Worm (Caenorhabditis elegans) whole organism, young adult: Measurements from ENCODE around the gene lin-12.

Experiments used
- B0019.2 ChIP-seq: fragments of 200-800 bp; sonication (Bioruptor generic); conservative IDR thresholded peaks from 2 replicates; pipeline ENCODE4 v1.3.6; 2022; ENCODE audit warnings: missing genetic modification reagents, missing genetic modification characterization, missing compliant biosample characterization
- B0035.1 ChIP-seq: sonication (generic microtip); optimal IDR thresholded peaks from 2 replicates; lab custom pipeline; 2016; ENCODE audit warnings: missing genetic modification characterization, mild to moderate bottlenecking, missing compliant biosample characterization, missing genotype, missing genetic modification reagents
- B0261.1 ChIP-seq: sonication (generic microtip); optimal IDR thresholded peaks from 2 replicates; lab custom pipeline; 2016; ENCODE audit warnings: mild to moderate bottlenecking, missing genetic modification characterization, moderate library complexity, missing compliant biosample characterization
- D2030.7 ChIP-seq: fragments of 200-800 bp; sonication (Bioruptor generic); IDR thresholded peaks from 2 replicates; pipeline ENCODE4 v1.3.6; 2022; ENCODE audit warnings: missing genetic modification reagents, missing genetic modification characterization, missing compliant biosample characterization
- K11D2.4 ChIP-seq: fragments of 200-800 bp; sonication (Bioruptor generic); IDR thresholded peaks from 2 replicates; pipeline ENCODE4 v1.3.6; 2022; ENCODE audit warnings: missing genetic modification reagents, missing genetic modification characterization, missing compliant biosample characterization
- T07F8.4 ChIP-seq: sonication (generic microtip); optimal IDR thresholded peaks from 2 replicates; lab custom pipeline; 2016; ENCODE audit warnings: mild to moderate bottlenecking, missing genetic modification characterization, moderate library complexity, missing compliant biosample characterization
- Y56A3A.18 ChIP-seq: fragments of 200-800 bp; sonication (Bioruptor generic); IDR thresholded peaks from 2 replicates; pipeline ENCODE4 v1.3.6; 2022; ENCODE audit warnings: missing genetic modification reagents, missing genetic modification characterization, missing compliant biosample characterization
- akir-1 ChIP-seq: fragments of 200-800 bp; sonication (Bioruptor generic); optimal IDR thresholded peaks from 2 replicates; lab custom pipeline; 2018; ENCODE audit warnings: mild to moderate bottlenecking, missing genetic modification characterization, moderate library complexity, missing compliant biosample characterization
- aptf-2 ChIP-seq: fragments of 200-800 bp; sonication (Bioruptor generic); conservative IDR thresholded peaks from 2 replicates; pipeline ENCODE4 v1.3.6; 2022; ENCODE audit warnings: missing genetic modification reagents, missing genetic modification characterization, missing compliant biosample characterization
- atf-7 ChIP-seq: sonication (generic microtip); optimal IDR thresholded peaks from 2 replicates; lab custom pipeline; 2017; ENCODE audit warnings: mild to moderate bottlenecking, missing genetic modification characterization, missing compliant biosample characterization
- attf-3 ChIP-seq: fragments of 200-800 bp; sonication (Bioruptor generic); conservative IDR thresholded peaks from 2 replicates; pipeline ENCODE4 v1.3.6; 2022; ENCODE audit warnings: missing genetic modification reagents, missing genetic modification characterization, missing compliant biosample characterization
- attf-6 ChIP-seq: fragments of 200-800 bp; sonication (Bioruptor generic); IDR thresholded peaks from 2 replicates; pipeline ENCODE4 v1.3.6; 2022; ENCODE audit warnings: missing genetic modification reagents, missing genetic modification characterization, missing compliant biosample characterization
- bed-1 ChIP-seq: fragments of 200-800 bp; sonication (Bioruptor generic); IDR thresholded peaks from 2 replicates; pipeline ENCODE4 v1.3.6; 2022; ENCODE audit warnings: missing genetic modification reagents, missing genetic modification characterization, missing compliant biosample characterization
- cebp-1 ChIP-seq, 2 experiments: fragments of 200-800 bp in 1 of 2; sonication (Bioruptor generic) in 1 of 2; sonication (generic microtip) in 1 of 2; IDR thresholded peaks in 1 of 2; optimal IDR thresholded peaks in 1 of 2; 2 replicates each; pipeline versions ENCODE4 v1.3.6 to Lab custom; 2017 to 2022; ENCODE audit warnings: missing compliant biosample characterization in 2 of 2, missing genetic modification characterization in 2 of 2, mild to moderate bottlenecking in 1 of 2, missing genetic modification reagents in 1 of 2, moderate library complexity in 1 of 2
- cebp-2 ChIP-seq: fragments of 200-800 bp; sonication (Bioruptor generic); IDR thresholded peaks from 2 replicates; pipeline ENCODE4 v1.3.6; 2022; ENCODE audit warnings: missing genetic modification characterization, missing compliant biosample characterization
- ceh-100 ChIP-seq: fragments of 200-800 bp; sonication (Bioruptor generic); IDR thresholded peaks from 2 replicates; pipeline ENCODE4 v1.3.6; 2022; ENCODE audit warnings: missing genetic modification reagents, missing genetic modification characterization, missing compliant biosample characterization
- ceh-58 ChIP-seq: fragments of 200-800 bp; sonication (Bioruptor generic); IDR thresholded peaks from 2 replicates; pipeline ENCODE4 v1.3.6; 2022; ENCODE audit warnings: missing genetic modification characterization, missing compliant biosample characterization
- ceh-79 ChIP-seq: sonication (generic microtip); optimal IDR thresholded peaks from 2 replicates; lab custom pipeline; 2017; ENCODE audit warnings: mild to moderate bottlenecking, missing genetic modification characterization, missing compliant biosample characterization
- dpff-1 ChIP-seq: sonication (generic microtip); optimal IDR thresholded peaks from 2 replicates; lab custom pipeline; 2017; ENCODE audit warnings: mild to moderate bottlenecking, missing genetic modification characterization, missing compliant biosample characterization
- dpl-1 ChIP-seq: fragments of 150-350 bp; optimal IDR thresholded peaks from 2 replicates; lab custom pipeline; 2014; ENCODE audit warnings: missing biosample characterization, missing genetic modification reagents, missing genetic modification characterization
- egl-18 ChIP-seq: fragments of 200-800 bp; sonication (Bioruptor generic); IDR thresholded peaks from 2 replicates; pipeline ENCODE4 v1.3.6; 2022; ENCODE audit warnings: missing genetic modification reagents, missing genetic modification characterization, missing compliant biosample characterization
- fkh-3 ChIP-seq: sonication (generic microtip); optimal IDR thresholded peaks from 2 replicates; lab custom pipeline; 2016; ENCODE audit warnings: mild to moderate bottlenecking, missing genetic modification characterization, missing compliant biosample characterization
- him-1 ChIP-seq: sonication (generic microtip); optimal IDR thresholded peaks from 2 replicates; lab custom pipeline; 2016; ENCODE audit warnings: missing genotype, missing genetic modification reagents, missing genetic modification characterization, missing compliant biosample characterization
- hlh-12 ChIP-seq: sonication (generic microtip); optimal IDR thresholded peaks from 2 replicates; lab custom pipeline; 2016; ENCODE audit warnings: missing genetic modification characterization, missing compliant biosample characterization
- hmg-20 ChIP-seq: fragments of 200-800 bp; sonication (Bioruptor generic); IDR thresholded peaks from 2 replicates; pipeline ENCODE4 v1.3.6; 2022; ENCODE audit warnings: missing genetic modification reagents, missing genetic modification characterization, missing compliant biosample characterization
- hsf-1 ChIP-seq: fragments of 200-800 bp; sonication (Bioruptor generic); IDR thresholded peaks from 2 replicates; pipeline ENCODE4 v1.3.6; 2022; ENCODE audit warnings: missing genetic modification reagents, missing genetic modification characterization, missing compliant biosample characterization
- lag-1 ChIP-seq: fragments of 200-800 bp; sonication (Bioruptor generic); IDR thresholded peaks from 2 replicates; pipeline ENCODE4 v1.3.6; 2022; ENCODE audit warnings: missing genetic modification reagents, missing genetic modification characterization, missing compliant biosample characterization
- let-526 ChIP-seq: fragments of 200-800 bp; sonication (Bioruptor generic); IDR thresholded peaks from 2 replicates; pipeline ENCODE4 v1.3.6; 2022; ENCODE audit warnings: missing genetic modification reagents, missing genetic modification characterization, missing compliant biosample characterization
- lin-26 ChIP-seq: fragments of 200-800 bp; sonication (Bioruptor generic); IDR thresholded peaks from 2 replicates; pipeline ENCODE4 v1.3.6; 2022; ENCODE audit warnings: missing genetic modification reagents, missing genetic modification characterization, missing compliant biosample characterization
- lin-35 ChIP-seq, 3 experiments: fragments of 150-350 bp in 2 of 3; sonication (generic microtip) in 1 of 3; optimal IDR thresholded peaks; 2 replicates each; lab custom pipeline; 2014 to 2018; ENCODE audit warnings: missing biosample characterization in 3 of 3, missing genetic modification characterization in 3 of 3, missing genetic modification reagents in 3 of 3
- madf-8 ChIP-seq: fragments of 200-800 bp; sonication (Bioruptor generic); conservative IDR thresholded peaks from 2 replicates; pipeline ENCODE4 v1.3.6; 2022; ENCODE audit warnings: missing genetic modification reagents, missing genetic modification characterization, missing compliant biosample characterization
- mes-4 ChIP-seq: sonication (generic microtip); optimal IDR thresholded peaks from 2 replicates; lab custom pipeline; 2016; ENCODE audit warnings: missing genotype, missing genetic modification characterization, missing compliant biosample characterization
- mxl-1 ChIP-seq: sonication (generic microtip); optimal IDR thresholded peaks from 2 replicates; lab custom pipeline; 2016; ENCODE audit warnings: missing genetic modification characterization, missing compliant biosample characterization
- nfya-2 ChIP-seq: fragments of 200-800 bp; sonication (Bioruptor generic); IDR thresholded peaks from 2 replicates; pipeline ENCODE4 v1.3.6; 2022; ENCODE audit warnings: missing genetic modification reagents, missing genetic modification characterization, missing compliant biosample characterization
- nhr-120 ChIP-seq: fragments of 200-800 bp; sonication (Bioruptor generic); IDR thresholded peaks from 2 replicates; pipeline ENCODE4 v1.3.6; 2022; ENCODE audit warnings: missing genetic modification characterization, missing compliant biosample characterization
- nhr-179 ChIP-seq: sonication (generic microtip); optimal IDR thresholded peaks from 2 replicates; lab custom pipeline; 2016; ENCODE audit warnings: mild to moderate bottlenecking, missing genetic modification characterization, missing compliant biosample characterization
- pbrm-1 ChIP-seq: fragments of 200-800 bp; sonication (Bioruptor generic); IDR thresholded peaks from 2 replicates; pipeline ENCODE4 v1.3.6; 2022; ENCODE audit warnings: missing genetic modification reagents, missing genetic modification characterization, missing compliant biosample characterization
- rcor-1 ChIP-seq: fragments of 200-800 bp; sonication (Bioruptor generic); IDR thresholded peaks from 2 replicates; pipeline ENCODE4 v1.3.6; 2022; ENCODE audit warnings: missing genetic modification reagents, missing genetic modification characterization, missing compliant biosample characterization
- rec-8 ChIP-seq, 2 experiments: sonication (generic microtip); optimal IDR thresholded peaks; 2 replicates each; lab custom pipeline; 2016; ENCODE audit warnings: mild to moderate bottlenecking in 2 of 2, missing genetic modification characterization in 2 of 2, missing genetic modification reagents in 2 of 2, missing genotype in 2 of 2, missing biosample characterization in 1 of 2, missing compliant biosample characterization in 1 of 2, moderate library complexity in 1 of 2
- rpc-1 ChIP-seq, 2 experiments: fragments of 150-350 bp in 1 of 2; sonication (generic microtip) in 1 of 2; optimal IDR thresholded peaks; 2 replicates each; lab custom pipeline; 2014 to 2018; ENCODE audit warnings: missing biosample characterization in 1 of 2, missing genetic modification characterization in 1 of 2, missing genetic modification reagents in 1 of 2, missing genotype in 1 of 2
- somi-1 ChIP-seq: fragments of 200-800 bp; sonication (Bioruptor generic); optimal IDR thresholded peaks from 2 replicates; lab custom pipeline; 2018; ENCODE audit warnings: mild to moderate bottlenecking, missing genetic modification characterization, missing compliant biosample characterization
- tbx-9 ChIP-seq: sonication (generic microtip); optimal IDR thresholded peaks from 2 replicates; lab custom pipeline; 2016; ENCODE audit warnings: borderline replicate concordance, missing genetic modification characterization, inconsistent platforms, missing compliant biosample characterization
- tlf-1 ChIP-seq: fragments of 200-800 bp; sonication (Bioruptor generic); optimal IDR thresholded peaks from 2 replicates; lab custom pipeline; 2018; ENCODE audit warnings: mild to moderate bottlenecking, missing genetic modification characterization, missing compliant biosample characterization
- unc-62 ChIP-seq: fragments of 150-350 bp; optimal IDR thresholded peaks from 2 replicates; lab custom pipeline; 2014; ENCODE audit warnings: missing biosample characterization, missing genetic modification reagents, missing genetic modification characterization
- zfh-2 ChIP-seq: fragments of 200-800 bp; sonication (Bioruptor generic); conservative IDR thresholded peaks from 2 replicates; pipeline ENCODE4 v1.3.6; 2022; ENCODE audit warnings: missing genetic modification reagents, missing genetic modification characterization, missing compliant biosample characterization
- ztf-18 ChIP-seq: sonication (generic microtip); optimal IDR thresholded peaks from 2 replicates; lab custom pipeline; 2016; ENCODE audit warnings: missing genotype, mild to moderate bottlenecking, missing genetic modification characterization, missing compliant biosample characterization
- ztf-26 ChIP-seq: sonication (generic microtip); optimal IDR thresholded peaks from 2 replicates; lab custom pipeline; 2017; ENCODE audit warnings: missing genetic modification characterization, missing compliant biosample characterization
- ztf-6 ChIP-seq: fragments of 200-800 bp; sonication (Bioruptor generic); IDR thresholded peaks from 2 replicates; pipeline ENCODE4 v1.3.6; 2022; ENCODE audit warnings: missing genetic modification reagents, missing genetic modification characterization, missing compliant biosample characterization

The lin-12 gene

ce11 chrIII:9051119-9051597 is 20.1 kb downstream of the lin-12 start (continued):
- TF ChIP-seq him-1 (tag; lab: Kevin White, UChicago): no peak
- no peak for TF ChIP-seq B0019.2 (GFP tag; lab: Robert Waterston, UW)
- no peak for TF ChIP-seq mes-4
- TF ChIP-seq cebp-2: no peak
- peak; percentile 3 for TF ChIP-seq tbx-9 (tag; lab: Kevin White, UChicago)
- no peak; the same call in 1 of the 2 replicates for TF ChIP-seq Y56A3A.18 (GFP tag; lab: Robert Waterston, UW)
- TF ChIP-seq atf-7 (tag; lab: Kevin White, UChicago): peak; percentile 75
- peak; percentile 87 for TF ChIP-seq ztf-26 (tag; lab: Kevin White, UChicago)
- TF ChIP-seq pbrm-1 (GFP tag; lab: Robert Waterston, UW): peak; percentile 63; the same call in 1 of the 2 replicates
- TF ChIP-seq rcor-1 (GFP tag; lab: Robert Waterston, UW): 0 out of 2 replicates have a peak, but pooled peaks have one; percentile 34
- TF ChIP-seq B0035.1 (tag; lab: Kevin White, UChicago): no peak
- TF ChIP-seq nhr-120: no peak
- TF ChIP-seq akir-1 (GFP tag; lab: Kevin White, UChicago): peak; percentile 20
- TF ChIP-seq attf-3 (GFP tag; lab: Robert Waterston, UW): no peak
- peak; percentile 76 for TF ChIP-seq tlf-1 (GFP tag; lab: Kevin White, UChicago)
- TF ChIP-seq ztf-18 (tag; lab: Kevin White, UChicago): peak; percentile 53
- TF ChIP-seq hlh-12 (tag; lab: Kevin White, UChicago): no peak
- no peak for TF ChIP-seq mxl-1 (tag; lab: Kevin White, UChicago)
- TF ChIP-seq zfh-2 (GFP tag; lab: Robert Waterston, UW): no peak
- peak; percentile 82 for TF ChIP-seq dpff-1
- TF ChIP-seq ztf-6 (GFP tag; lab: Robert Waterston, UW): no peak
- no peak for TF ChIP-seq T07F8.4
- no peak for TF ChIP-seq D2030.7
- no peak for TF ChIP-seq attf-6 (GFP tag; lab: Robert Waterston, UW)
- TF ChIP-seq let-526 (GFP tag; lab: Robert Waterston, UW): peak; percentile 63; the same call in 1 of the 2 replicates
- TF ChIP-seq B0261.1 (tag; lab: Kevin White, UChicago): peak; percentile 33
- no peak for TF ChIP-seq aptf-2 (GFP tag; lab: Robert Waterston, UW)
- peak; percentile 85 for TF ChIP-seq somi-1 (GFP tag; lab: Kevin White, UChicago)
- TF ChIP-seq unc-62: peak; percentile 61
- no peak for TF ChIP-seq bed-1 (GFP tag; lab: Robert Waterston, UW)
- no peak for TF ChIP-seq fkh-3
- peak; percentile 49 for TF ChIP-seq K11D2.4 (GFP tag; lab: Robert Waterston, UW)
- TF ChIP-seq rpc-1 (optimal IDR thresholded peaks at IDR 0.05; lab: Kevin White, UChicago): no peak
- TF ChIP-seq rpc-1 (tag; optimal IDR thresholded peaks at IDR 0.05; lab: Kevin White, UChicago): no peak
- no peak; the same call in 1 of the 2 replicates for TF ChIP-seq ceh-100 (GFP tag; lab: Robert Waterston, UW)
- no peak for TF ChIP-seq nfya-2 (GFP tag; lab: Robert Waterston, UW)
- TF ChIP-seq lag-1 (GFP tag; lab: Robert Waterston, UW): no peak
- no peak for TF ChIP-seq ceh-58 (GFP tag; lab: Robert Waterston, UW)
- no peak for TF ChIP-seq madf-8 (GFP tag; lab: Robert Waterston, UW)
- peak; percentile 98 for TF ChIP-seq cebp-1 (GFP tag; IDR thresholded peaks at IDR 0.05; lab: Robert Waterston, UW)
- peak; percentile 98 for TF ChIP-seq cebp-1 (tag; optimal IDR thresholded peaks at IDR 0.05; lab: Kevin White, UChicago)
- no peak for TF ChIP-seq hmg-20 (GFP tag; lab: Robert Waterston, UW)
- no peak for TF ChIP-seq egl-18 (GFP tag; lab: Robert Waterston, UW)
- peak; percentile 12 for TF ChIP-seq dpl-1 (GFP tag; lab: Kevin White, UChicago)
- TF ChIP-seq nhr-179 (tag; lab: Kevin White, UChicago): no peak
- TF ChIP-seq lin-35 (GFP tag; optimal IDR thresholded peaks at IDR 0.05; lab: Kevin White, UChicago): peak in 1 of 3 experiments; percentile 15
- TF ChIP-seq hsf-1 (GFP tag; lab: Robert Waterston, UW): peak; percentile 79
- no peak for TF ChIP-seq ceh-79 (tag; lab: Kevin White, UChicago)
- TF ChIP-seq rec-8 (tag; optimal IDR thresholded peaks at IDR 0.05; lab: Kevin White, UChicago): no peak
- no peak; the same call in 1 of the 2 replicates for TF ChIP-seq lin-26
